Fruit fly (Drosophila melanogaster): ENCODE measurements around the gene GC1.

Gene GC1

dm6 chr3R:12010202-12010824, 42.8 kb downstream of the GC1 start, which contains the start of the genes KLHL18 and GCC185 (continued):
- TF ChIP-seq ssp (GFP tag; IDR thresholded peaks at IDR 0.05) (peak; percentile 79), Scr (GFP tag; IDR thresholded peaks at IDR 0.05; ENCODE audit: partially characterized antibody) (peak; percentile 89), caup (GFP tag; optimal IDR thresholded peaks at IDR 0.05; ENCODE audit: severe bottlenecking) (no peak), E2f1 (GFP tag; IDR thresholded peaks at IDR 0.05) (peak; percentile 43; the same call in 1 of the 2 replicates), exex (tag; optimal IDR thresholded peaks at IDR 0.05) (no peak), fru (optimal IDR thresholded peaks at IDR 0.05) (no peak), Drgx (GFP tag; IDR thresholded peaks at IDR 0.05) (peak; percentile 30; the same call in 1 of the 2 replicates), CHES-1-like (GFP tag; optimal IDR thresholded peaks at IDR 0.05) (peak; percentile 47), NK7.1 (GFP tag; optimal IDR thresholded peaks at IDR 0.05) (no peak), ac (GFP tag; optimal IDR thresholded peaks at IDR 0.05) (no peak), Sin3A (optimal IDR thresholded peaks at IDR 0.05) (peak; percentile 94), Fer2 (tag; optimal IDR thresholded peaks at IDR 0.05) (peak; percentile 69), Dref (GFP tag; IDR thresholded peaks at IDR 0.05) (peak; percentile 66), run (tag; optimal IDR thresholded peaks at IDR 0.05) (peak; percentile 18), CG8388 (GFP tag; optimal IDR thresholded peaks at IDR 0.05) (no peak), CG18476 (GFP tag; optimal IDR thresholded peaks at IDR 0.05) (peak; percentile 74), CG17361 (GFP tag; IDR thresholded peaks at IDR 0.05) (peak; percentile 92), YL-1 (GFP tag; optimal IDR thresholded peaks at IDR 0.05) (peak; percentile 62), Spps (tag; optimal IDR thresholded peaks at IDR 0.05) (peak; percentile 45), sisA (GFP tag; IDR thresholded peaks at IDR 0.05) (peak; percentile 78), tio (GFP tag; optimal IDR thresholded peaks at IDR 0.05) (no peak), Antp (GFP tag; optimal IDR thresholded peaks at IDR 0.05) (peak; percentile 28), CG14965 (GFP tag; optimal IDR thresholded peaks at IDR 0.05; ENCODE audit: borderline replicate concordance) (no peak), grau (tag; optimal IDR thresholded peaks at IDR 0.05) (peak; percentile 83), Oli (tag; optimal IDR thresholded peaks at IDR 0.05) (peak; percentile 63), Gug (GFP tag; IDR thresholded peaks at IDR 0.05) (peak; percentile 58; the same call in 3 of the 4 replicates), Myb (GFP tag; optimal IDR thresholded peaks at IDR 0.05) (peak; percentile 6), NC2α (GFP tag; optimal IDR thresholded peaks at IDR 0.05) (no peak), HHEX (GFP tag; optimal IDR thresholded peaks at IDR 0.05) (peak; percentile 55), CG4328 (GFP tag; optimal IDR thresholded peaks at IDR 0.05) (peak; percentile 13), Stat92E (GFP tag; optimal IDR thresholded peaks at IDR 0.05) (no peak), pita (GFP tag; optimal IDR thresholded peaks at IDR 0.05) (no peak), CG11085 (GFP tag; IDR thresholded peaks at IDR 0.05) (peak; percentile 68), Dp (GFP tag; optimal IDR thresholded peaks at IDR 0.05) (no peak), gfzf (GFP tag; optimal IDR thresholded peaks at IDR 0.05) (peak; percentile 31), Mad (GFP tag; optimal IDR thresholded peaks at IDR 0.05) (peak; percentile 65), ERR (GFP tag; optimal IDR thresholded peaks at IDR 0.05) (no peak), CG31388 (GFP tag; optimal IDR thresholded peaks at IDR 0.05) (peak; percentile 38), CG18599 (GFP tag; optimal IDR thresholded peaks at IDR 0.05) (no peak), CG2712 (tag; optimal IDR thresholded peaks at IDR 0.05) (peak; percentile 85), emc (GFP tag; optimal IDR thresholded peaks at IDR 0.05) (no peak), ci (GFP tag; IDR thresholded peaks at IDR 0.05) (no peak), bsh (GFP tag; optimal IDR thresholded peaks at IDR 0.05) (peak in 1 of 2 experiments; percentile 61), Atf-2 (GFP tag; optimal IDR thresholded peaks at IDR 0.05) (peak; percentile 51), ara (GFP tag; IDR thresholded peaks at IDR 0.05) (peak; percentile 52; the same call in 1 of the 2 replicates), Elba2 (GFP tag; optimal IDR thresholded peaks at IDR 0.05) (peak; percentile 95), CG6254 (GFP tag; optimal IDR thresholded peaks at IDR 0.05) (peak; percentile 2), tna (GFP tag; IDR thresholded peaks at IDR 0.05; ENCODE audit: partially characterized antibody) (no peak; the same call in 1 of the 2 replicates), chinmo (GFP tag; IDR thresholded peaks at IDR 0.05; ENCODE audit: partially characterized antibody) (0 out of 4 replicates have a peak, but pooled peaks have one; percentile 44)
